Fruit fly (Drosophila melanogaster): ENCODE results near the gene PNUTS.
A peak's percentile ranks its signal among the peaks of the same experiment; 100 is the strongest.

PNUTS gene

dm6 chr2L:837989-838388 lies 32.3 kb upstream of the PNUTS start:
- TF ChIP-seq CG9948 (tag; optimal IDR thresholded peaks at IDR 0.05) (peak; percentile 75), Snoo (tag; optimal IDR thresholded peaks at IDR 0.05) (peak; percentile 5), CG12605 (GFP tag; IDR thresholded peaks at IDR 0.05) (peak; percentile 74), gl (tag; optimal IDR thresholded peaks at IDR 0.05) (no peak), CG4496 (GFP tag; IDR thresholded peaks at IDR 0.05) (peak; percentile 87), EcR (GFP tag; optimal IDR thresholded peaks at IDR 0.05) (no peak), CG13204 (GFP tag; optimal IDR thresholded peaks at IDR 0.05) (no peak), rn (GFP tag; IDR thresholded peaks at IDR 0.05) (peak; percentile 57), CG32121 (GFP tag; IDR thresholded peaks at IDR 0.05) (peak; percentile 77), CG14655 (GFP tag; optimal IDR thresholded peaks at IDR 0.05) (peak; percentile 89), CG8159 (tag; optimal IDR thresholded peaks at IDR 0.05) (no peak), D1 (tag; optimal IDR thresholded peaks at IDR 0.05) (no peak), CG10348 (GFP tag; IDR thresholded peaks at IDR 0.05) (peak; percentile 83), fd96Ca (GFP tag; IDR thresholded peaks at IDR 0.05) (peak; percentile 92), CG15710 (tag; optimal IDR thresholded peaks at IDR 0.05) (peak; percentile 84), Ets98B (GFP tag; IDR thresholded peaks at IDR 0.05) (peak; percentile 84), CG8301 (tag; optimal IDR thresholded peaks at IDR 0.05) (peak; percentile 88), Pif1A (GFP tag; optimal IDR thresholded peaks at IDR 0.05) (no peak), CG34367 (tag; optimal IDR thresholded peaks at IDR 0.05) (peak; percentile 44), CG17806 (tag; optimal IDR thresholded peaks at IDR 0.05) (peak; percentile 54), Pif1B (GFP tag; optimal IDR thresholded peaks at IDR 0.05) (no peak)

DNA sequence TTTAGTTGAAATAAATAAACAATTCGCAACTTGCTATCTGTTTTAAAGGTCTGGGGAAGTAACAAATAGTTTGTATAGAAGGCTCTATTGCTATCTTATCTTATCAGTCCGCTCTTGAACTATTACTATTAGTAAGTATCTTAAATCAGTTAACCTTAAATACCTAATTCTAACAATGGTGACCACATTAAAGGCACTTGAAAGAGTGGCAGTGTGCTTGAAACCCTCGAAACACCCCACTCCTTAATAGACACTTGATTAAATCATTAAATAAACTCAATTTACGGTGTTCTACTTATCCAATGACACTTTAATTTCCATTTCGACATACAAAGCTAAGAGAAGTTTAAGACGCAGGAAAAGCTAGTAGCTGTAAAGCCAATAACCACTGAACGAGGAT lies 31.5 kb upstream of the PNUTS start:
- no peak for TF ChIP-seq gl (tag; optimal IDR thresholded peaks at IDR 0.05)

- TF ChIP-seq gl (tag; optimal IDR thresholded peaks at IDR 0.05): peak; percentile 24
- peak; percentile 69 for TF ChIP-seq EcR (GFP tag; optimal IDR thresholded peaks at IDR 0.05)
- TF ChIP-seq CG17806 (tag; optimal IDR thresholded peaks at IDR 0.05): no peak
Observed at dm6 chr2L:840022-840421, 30.2 kb upstream of the PNUTS start.

- TF ChIP-seq CG12605 (GFP tag; IDR thresholded peaks at IDR 0.05) (0 out of 2 replicates have a peak, but pooled peaks have one; percentile 45), CG13204 (GFP tag; optimal IDR thresholded peaks at IDR 0.05) (peak; percentile 25), CG8301 (tag; optimal IDR thresholded peaks at IDR 0.05) (no peak), CG10348 (GFP tag; IDR thresholded peaks at IDR 0.05) (no peak), CG15710 (tag; optimal IDR thresholded peaks at IDR 0.05) (no peak), Snoo (tag; optimal IDR thresholded peaks at IDR 0.05) (no peak), CG8159 (tag; optimal IDR thresholded peaks at IDR 0.05) (no peak), CG32121 (GFP tag; IDR thresholded peaks at IDR 0.05) (peak; percentile 35; the same call in 1 of the 2 replicates), CG34367 (tag; optimal IDR thresholded peaks at IDR 0.05) (no peak), Ets98B (GFP tag; IDR thresholded peaks at IDR 0.05) (peak; percentile 36; the same call in 1 of the 2 replicates), Pif1B (GFP tag; optimal IDR thresholded peaks at IDR 0.05) (no peak), rn (GFP tag; IDR thresholded peaks at IDR 0.05) (no peak), CG9948 (tag; optimal IDR thresholded peaks at IDR 0.05) (no peak), EcR (GFP tag; optimal IDR thresholded peaks at IDR 0.05) (no peak), fd96Ca (GFP tag; IDR thresholded peaks at IDR 0.05) (no peak), Pif1A (GFP tag; optimal IDR thresholded peaks at IDR 0.05) (no peak)
Observed at dm6 chr2L:840716-841115, 29.5 kb upstream of the PNUTS start.

dm6 chr2L:841708-842107 lies 28.6 kb upstream of the PNUTS start:
- TF ChIP-seq D1 (tag; optimal IDR thresholded peaks at IDR 0.05): peak; percentile 78
- TF ChIP-seq Ets98B (GFP tag; IDR thresholded peaks at IDR 0.05): peak; percentile 96
- peak; percentile 95 for TF ChIP-seq Pif1B (GFP tag; optimal IDR thresholded peaks at IDR 0.05)
- peak; percentile 93 for TF ChIP-seq gl (tag; optimal IDR thresholded peaks at IDR 0.05)
- TF ChIP-seq CG8301 (tag; optimal IDR thresholded peaks at IDR 0.05): peak; percentile 93
- peak; percentile 96 for TF ChIP-seq CG15710 (tag; optimal IDR thresholded peaks at IDR 0.05)
- TF ChIP-seq Pif1A (GFP tag; optimal IDR thresholded peaks at IDR 0.05): peak; percentile 94
- TF ChIP-seq CG10348 (GFP tag; IDR thresholded peaks at IDR 0.05): 0 out of 2 replicates have a peak, but pooled peaks have one; percentile 22
- peak; percentile 96 for TF ChIP-seq CG12605 (GFP tag; IDR thresholded peaks at IDR 0.05)
- TF ChIP-seq CG32121 (GFP tag; IDR thresholded peaks at IDR 0.05): peak; percentile 95
- peak; percentile 96 for TF ChIP-seq CG14655 (GFP tag; optimal IDR thresholded peaks at IDR 0.05)
- TF ChIP-seq CG17806 (tag; optimal IDR thresholded peaks at IDR 0.05): peak; percentile 94
- peak; percentile 96 for TF ChIP-seq fd96Ca (GFP tag; IDR thresholded peaks at IDR 0.05)
- TF ChIP-seq CG8159 (tag; optimal IDR thresholded peaks at IDR 0.05): peak; percentile 95
- TF ChIP-seq rn (GFP tag; IDR thresholded peaks at IDR 0.05): peak; percentile 95
- peak; percentile 97 for TF ChIP-seq Snoo (tag; optimal IDR thresholded peaks at IDR 0.05)
- peak; percentile 93 for TF ChIP-seq CG9948 (tag; optimal IDR thresholded peaks at IDR 0.05)
- TF ChIP-seq CG4496 (GFP tag; IDR thresholded peaks at IDR 0.05): peak; percentile 98
- peak; percentile 88 for TF ChIP-seq EcR (GFP tag; optimal IDR thresholded peaks at IDR 0.05)
- peak; percentile 94 for TF ChIP-seq CG34367 (tag; optimal IDR thresholded peaks at IDR 0.05)
- no peak for TF ChIP-seq CG13204 (GFP tag; optimal IDR thresholded peaks at IDR 0.05)

- TF ChIP-seq EcR (GFP tag; optimal IDR thresholded peaks at IDR 0.05): peak; percentile 65
- TF ChIP-seq Pif1A (GFP tag; optimal IDR thresholded peaks at IDR 0.05): no peak
Observed at dm6 chr2L:842873-843272, 27.4 kb upstream of the PNUTS start.

- no peak for TF ChIP-seq CG32121 (GFP tag; IDR thresholded peaks at IDR 0.05)
- no peak for TF ChIP-seq CG15710 (tag; optimal IDR thresholded peaks at IDR 0.05)
- TF ChIP-seq Pif1A (GFP tag; optimal IDR thresholded peaks at IDR 0.05): no peak
- no peak for TF ChIP-seq D1 (tag; optimal IDR thresholded peaks at IDR 0.05)
- no peak for TF ChIP-seq rn (GFP tag; IDR thresholded peaks at IDR 0.05)
- TF ChIP-seq gl (tag; optimal IDR thresholded peaks at IDR 0.05): no peak
- no peak for TF ChIP-seq Pif1B (GFP tag; optimal IDR thresholded peaks at IDR 0.05)
- no peak for TF ChIP-seq CG4496 (GFP tag; IDR thresholded peaks at IDR 0.05)
- no peak for TF ChIP-seq CG12605 (GFP tag; IDR thresholded peaks at IDR 0.05)
- no peak for TF ChIP-seq CG9948 (tag; optimal IDR thresholded peaks at IDR 0.05)
- no peak for TF ChIP-seq Ets98B (GFP tag; IDR thresholded peaks at IDR 0.05)
- TF ChIP-seq CG17806 (tag; optimal IDR thresholded peaks at IDR 0.05): no peak
- no peak for TF ChIP-seq CG8159 (tag; optimal IDR thresholded peaks at IDR 0.05)
- TF ChIP-seq EcR (GFP tag; optimal IDR thresholded peaks at IDR 0.05): no peak
- no peak for TF ChIP-seq CG14655 (GFP tag; optimal IDR thresholded peaks at IDR 0.05)
- no peak for TF ChIP-seq CG13204 (GFP tag; optimal IDR thresholded peaks at IDR 0.05)
- TF ChIP-seq CG34367 (tag; optimal IDR thresholded peaks at IDR 0.05): no peak
- no peak for TF ChIP-seq CG8301 (tag; optimal IDR thresholded peaks at IDR 0.05)
- TF ChIP-seq fd96Ca (GFP tag; IDR thresholded peaks at IDR 0.05): no peak
Observed at dm6 chr2L:843301-843700, 27.0 kb upstream of the PNUTS start.
